Worm (Caenorhabditis elegans) whole organism, L1 larva: Measurements from ENCODE around the gene F09E5.8.
A peak's percentile ranks its signal among the peaks of the same experiment; 100 is the strongest.

ENCODE experiments used
- C16A3.4 ChIP-seq: fragments of 150-350 bp; optimal IDR thresholded peaks from 2 replicates; lab custom pipeline; 2014; ENCODE audit warnings: missing biosample characterization, missing genetic modification characterization
- C34B4.2 ChIP-seq: sonication (generic microtip); optimal IDR thresholded peaks from 2 replicates; lab custom pipeline; 2017; ENCODE audit warnings: mild to moderate bottlenecking, missing genetic modification characterization, missing compliant biosample characterization
- aha-1 ChIP-seq: fragments of 150-350 bp; optimal IDR thresholded peaks from 2 replicates; lab custom pipeline; 2014; ENCODE audit warnings: missing biosample characterization, missing genetic modification characterization
- alr-1 ChIP-seq: fragments of 200-800 bp; sonication (Bioruptor generic); optimal IDR thresholded peaks from 2 replicates; lab custom pipeline; 2018; ENCODE audit warnings: borderline replicate concordance, mild to moderate bottlenecking, missing genetic modification characterization, missing compliant biosample characterization
- ama-1 ChIP-seq: fragments of 150-350 bp; optimal IDR thresholded peaks from 2 replicates; lab custom pipeline; 2014
- blmp-1 ChIP-seq: fragments of 150-350 bp; optimal IDR thresholded peaks from 2 replicates; lab custom pipeline; 2014; ENCODE audit warnings: missing biosample characterization, missing genetic modification characterization
- ceh-63 ChIP-seq: fragments of 200-800 bp; sonication (Bioruptor generic); optimal IDR thresholded peaks from 2 replicates; lab custom pipeline; 2018; ENCODE audit warnings: mild to moderate bottlenecking, missing genetic modification characterization, missing compliant biosample characterization
- ceh-8 ChIP-seq: fragments of 200-800 bp; sonication (Bioruptor generic); optimal IDR thresholded peaks from 2 replicates; lab custom pipeline; 2018; ENCODE audit warnings: mild to moderate bottlenecking, missing genetic modification characterization, moderate library complexity, missing compliant biosample characterization
- ceh-82 ChIP-seq, 3 experiments: fragments of 150-350 bp in 1 of 3; sonication (generic microtip) in 2 of 3; optimal IDR thresholded peaks; 2 replicates each; lab custom pipeline; 2014 to 2017; ENCODE audit warnings: missing biosample characterization in 3 of 3, missing genetic modification characterization in 3 of 3
- ceh-90 ChIP-seq: sonication (generic microtip); optimal IDR thresholded peaks from 2 replicates; lab custom pipeline; 2016; ENCODE audit warnings: missing genetic modification characterization, missing compliant biosample characterization
- ces-1 ChIP-seq: fragments of 150-350 bp; optimal IDR thresholded peaks from 2 replicates; lab custom pipeline; 2014; ENCODE audit warnings: missing biosample characterization, missing genetic modification reagents, missing genetic modification characterization
- dpl-1 ChIP-seq, 3 experiments: fragments of 150-350 bp in 2 of 3; sonication (generic microtip) in 1 of 3; optimal IDR thresholded peaks; 2 replicates each; lab custom pipeline; 2014 to 2017; ENCODE audit warnings: missing biosample characterization in 3 of 3, missing genetic modification characterization in 3 of 3, missing genetic modification reagents in 3 of 3
- dsc-1 ChIP-seq: sonication (generic microtip); optimal IDR thresholded peaks from 2 replicates; lab custom pipeline; 2016; ENCODE audit warnings: mild to moderate bottlenecking, missing genetic modification characterization, missing compliant biosample characterization
- egl-13 ChIP-seq: sonication (generic microtip); optimal IDR thresholded peaks from 2 replicates; lab custom pipeline; 2016; ENCODE audit warnings: missing genotype, missing genetic modification reagents, missing genetic modification characterization, missing compliant biosample characterization
- egl-27 ChIP-seq, 2 experiments: fragments of 150-350 bp in 1 of 2; sonication (generic microtip); optimal IDR thresholded peaks; 3 replicates each; lab custom pipeline; 2017 to 2018; ENCODE audit warnings: missing biosample characterization in 2 of 2, missing genetic modification characterization in 2 of 2, missing genetic modification reagents in 2 of 2
- ets-5 ChIP-seq: fragments of 200-800 bp; sonication (Bioruptor generic); IDR thresholded peaks from 2 replicates; pipeline ENCODE4 v1.3.6; 2022; ENCODE audit warnings: missing genetic modification characterization, missing compliant biosample characterization
- fkh-4 ChIP-seq: sonication (generic microtip); optimal IDR thresholded peaks from 2 replicates; lab custom pipeline; 2016; ENCODE audit warnings: missing compliant biosample characterization, missing genetic modification characterization, borderline replicate concordance
- fkh-8 ChIP-seq: sonication (generic microtip); optimal IDR thresholded peaks from 2 replicates; lab custom pipeline; 2016; ENCODE audit warnings: mild to moderate bottlenecking, missing genetic modification characterization, missing compliant biosample characterization
- grh-1 ChIP-seq: fragments of 200-800 bp; sonication (Bioruptor generic); IDR thresholded peaks from 2 replicates; pipeline ENCODE4 v1.3.6; 2022; ENCODE audit warnings: missing genetic modification reagents, missing genetic modification characterization, missing compliant biosample characterization
- hlh-17 ChIP-seq: fragments of 200-800 bp; sonication (Bioruptor generic); optimal IDR thresholded peaks from 2 replicates; lab custom pipeline; 2018; ENCODE audit warnings: missing genetic modification characterization, mild to moderate bottlenecking, missing compliant biosample characterization, moderate library complexity, borderline replicate concordance
- isw-1 ChIP-seq: fragments of 200-800 bp; sonication (Bioruptor generic); IDR thresholded peaks from 2 replicates; pipeline ENCODE4 v1.3.6; 2022; ENCODE audit warnings: missing genetic modification characterization, missing compliant biosample characterization
- jun-1 ChIP-seq: fragments of 150-350 bp; optimal IDR thresholded peaks from 2 replicates; lab custom pipeline; 2014; ENCODE audit warnings: missing biosample characterization, missing genetic modification reagents, missing genetic modification characterization
- lin-13 ChIP-seq: fragments of 150-350 bp; optimal IDR thresholded peaks from 2 replicates; lab custom pipeline; 2014; ENCODE audit warnings: missing biosample characterization, missing genetic modification reagents, missing genetic modification characterization
- lin-14 ChIP-seq: fragments of 200-800 bp; sonication (Bioruptor generic); optimal IDR thresholded peaks from 2 replicates; lab custom pipeline; 2018; ENCODE audit warnings: mild to moderate bottlenecking, missing genetic modification characterization, moderate library complexity, missing compliant biosample characterization
- lin-15B ChIP-seq: fragments of 150-350 bp; sonication (generic microtip); optimal IDR thresholded peaks from 3 replicates; lab custom pipeline; 2014; ENCODE audit warnings: missing biosample characterization, missing genetic modification characterization
- lin-39 ChIP-seq: fragments of 150-350 bp; optimal IDR thresholded peaks from 2 replicates; lab custom pipeline; 2014; ENCODE audit warnings: missing biosample characterization, missing genetic modification reagents, missing genetic modification characterization
- lir-3 ChIP-seq: sonication (generic microtip); optimal IDR thresholded peaks from 2 replicates; lab custom pipeline; 2016; ENCODE audit warnings: mild to moderate bottlenecking, missing genetic modification characterization, moderate library complexity, missing compliant biosample characterization; ENCODE audit not compliant: poor library complexity
- lsy-2 ChIP-seq, 2 experiments: fragments of 150-350 bp; optimal IDR thresholded peaks; 2 replicates each; lab custom pipeline; 2014; ENCODE audit warnings: missing biosample characterization in 2 of 2, missing genetic modification characterization in 2 of 2
- mab-9 ChIP-seq: fragments of 200-800 bp; sonication (Bioruptor generic); IDR thresholded peaks from 2 replicates; pipeline ENCODE4 v1.3.6; 2022; ENCODE audit warnings: missing genetic modification reagents, missing genetic modification characterization, missing compliant biosample characterization
- mdl-1 ChIP-seq, 2 experiments: fragments of 150-350 bp; optimal IDR thresholded peaks; 2 replicates each; lab custom pipeline; 2014 to 2017; ENCODE audit warnings: missing biosample characterization in 2 of 2, missing genetic modification characterization in 2 of 2, inconsistent platforms in 1 of 2
- nhr-11 ChIP-seq: fragments of 150-350 bp; optimal IDR thresholded peaks from 2 replicates; lab custom pipeline; 2014; ENCODE audit warnings: missing biosample characterization, missing genetic modification characterization
- nhr-20 ChIP-seq: sonication (generic microtip); optimal IDR thresholded peaks from 2 replicates; lab custom pipeline; 2016; ENCODE audit warnings: mild to moderate bottlenecking, missing genetic modification characterization, missing compliant biosample characterization
- nhr-237 ChIP-seq: fragments of 150-350 bp; optimal IDR thresholded peaks from 2 replicates; lab custom pipeline; 2014; ENCODE audit warnings: missing biosample characterization, missing genetic modification characterization
- nhr-28 ChIP-seq: fragments of 150-350 bp; optimal IDR thresholded peaks from 2 replicates; lab custom pipeline; 2014; ENCODE audit warnings: missing biosample characterization, missing genetic modification characterization
- nhr-76 ChIP-seq: sonication (generic microtip); optimal IDR thresholded peaks from 2 replicates; lab custom pipeline; 2017; ENCODE audit warnings: missing biosample characterization, missing genetic modification characterization
- nhr-84 ChIP-seq: sonication (generic microtip); optimal IDR thresholded peaks from 2 replicates; lab custom pipeline; 2017; ENCODE audit warnings: missing biosample characterization, missing genetic modification characterization
- nhr-85 ChIP-seq: sonication (generic microtip); peaks from one replicate; lab custom pipeline; 2016; ENCODE audit warnings: missing genetic modification characterization, inconsistent platforms, missing compliant biosample characterization
- nhr-90 ChIP-seq: sonication (generic microtip); optimal IDR thresholded peaks from 2 replicates; lab custom pipeline; 2016; ENCODE audit warnings: mild to moderate bottlenecking, missing genetic modification characterization, missing compliant biosample characterization; ENCODE audit not compliant: poor library complexity
- pqm-1 ChIP-seq: sonication (generic microtip); optimal IDR thresholded peaks from 3 replicates; lab custom pipeline; 2017; ENCODE audit warnings: missing biosample characterization, missing genetic modification characterization
- snu-23 ChIP-seq: sonication (generic microtip); optimal IDR thresholded peaks from 2 replicates; lab custom pipeline; 2016; ENCODE audit warnings: missing genetic modification characterization, missing compliant biosample characterization
- sptf-1 ChIP-seq: fragments of 150-350 bp; optimal IDR thresholded peaks from 2 replicates; lab custom pipeline; 2014; ENCODE audit warnings: missing biosample characterization, missing genetic modification characterization
- swsn-7 ChIP-seq: sonication (generic microtip); optimal IDR thresholded peaks from 2 replicates; lab custom pipeline; 2016; ENCODE audit warnings: missing genetic modification characterization, missing compliant biosample characterization
- tbx-2 ChIP-seq: sonication (generic microtip); optimal IDR thresholded peaks from 2 replicates; lab custom pipeline; 2016; ENCODE audit warnings: missing genetic modification characterization, missing compliant biosample characterization
- tlp-1 ChIP-seq: fragments of 150-350 bp; optimal IDR thresholded peaks from 2 replicates; lab custom pipeline; 2014; ENCODE audit warnings: missing biosample characterization, missing genetic modification characterization
- unc-30 ChIP-seq: sonication (generic microtip); optimal IDR thresholded peaks from 2 replicates; lab custom pipeline; 2017; ENCODE audit warnings: missing biosample characterization, missing genetic modification characterization
- unc-62 ChIP-seq: fragments of 150-350 bp; optimal IDR thresholded peaks from 2 replicates; lab custom pipeline; 2014; ENCODE audit warnings: missing biosample characterization, missing genetic modification reagents, missing genetic modification characterization
- xbp-1 ChIP-seq: sonication (generic microtip); optimal IDR thresholded peaks from 2 replicates; lab custom pipeline; 2016; ENCODE audit warnings: missing genetic modification characterization, missing compliant biosample characterization
- zag-1 ChIP-seq: fragments of 150-350 bp; optimal IDR thresholded peaks from 2 replicates; lab custom pipeline; 2014; ENCODE audit warnings: missing biosample characterization, missing genetic modification characterization
- zip-4 ChIP-seq: fragments of 200-800 bp; sonication (Bioruptor generic); optimal IDR thresholded peaks from 2 replicates; lab custom pipeline; 2018; ENCODE audit warnings: mild to moderate bottlenecking, missing genetic modification characterization, moderate library complexity, missing compliant biosample characterization
- ztf-4 ChIP-seq: fragments of 150-350 bp; optimal IDR thresholded peaks from 2 replicates; lab custom pipeline; 2014; ENCODE audit warnings: missing biosample characterization, missing genetic modification characterization

The F09E5.8 gene

ce11 chrII:5324653-5325052 lies 25.8 kb upstream of the F09E5.8 start (continued):
- TF ChIP-seq ets-5 (GFP tag; lab: Robert Waterston, UW) (no peak), isw-1 (GFP tag; lab: Robert Waterston, UW) (no peak), ces-1 (no peak), hlh-17 (GFP tag; lab: Kevin White, UChicago) (no peak), unc-30 (tag; lab: Kevin White, UChicago) (no peak), lsy-2 (tag; optimal IDR thresholded peaks at IDR 0.05; lab: Kevin White, UChicago) (no peak), lin-39 (tag; lab: Kevin White, UChicago) (no peak), fkh-4 (tag; lab: Kevin White, UChicago) (no peak), ztf-4 (tag; lab: Kevin White, UChicago) (no peak), unc-62 (no peak), C34B4.2 (tag; lab: Kevin White, UChicago) (no peak), nhr-11 (no peak), lin-14 (GFP tag; lab: Kevin White, UChicago) (peak; percentile 7), jun-1 (tag; lab: Kevin White, UChicago) (no peak), zag-1 (tag; lab: Kevin White, UChicago) (no peak), nhr-20 (tag; lab: Kevin White, UChicago) (no peak), zip-4 (no peak), alr-1 (no peak), nhr-28 (no peak), nhr-85 (peak; percentile 88), lin-13 (GFP tag; lab: Kevin White, UChicago) (no peak), egl-27 (tag; optimal IDR thresholded peaks at IDR 0.05; lab: Kevin White, UChicago) (no peak), mdl-1 (tag; optimal IDR thresholded peaks at IDR 0.05; lab: Kevin White, UChicago) (no peak)

DNA sequence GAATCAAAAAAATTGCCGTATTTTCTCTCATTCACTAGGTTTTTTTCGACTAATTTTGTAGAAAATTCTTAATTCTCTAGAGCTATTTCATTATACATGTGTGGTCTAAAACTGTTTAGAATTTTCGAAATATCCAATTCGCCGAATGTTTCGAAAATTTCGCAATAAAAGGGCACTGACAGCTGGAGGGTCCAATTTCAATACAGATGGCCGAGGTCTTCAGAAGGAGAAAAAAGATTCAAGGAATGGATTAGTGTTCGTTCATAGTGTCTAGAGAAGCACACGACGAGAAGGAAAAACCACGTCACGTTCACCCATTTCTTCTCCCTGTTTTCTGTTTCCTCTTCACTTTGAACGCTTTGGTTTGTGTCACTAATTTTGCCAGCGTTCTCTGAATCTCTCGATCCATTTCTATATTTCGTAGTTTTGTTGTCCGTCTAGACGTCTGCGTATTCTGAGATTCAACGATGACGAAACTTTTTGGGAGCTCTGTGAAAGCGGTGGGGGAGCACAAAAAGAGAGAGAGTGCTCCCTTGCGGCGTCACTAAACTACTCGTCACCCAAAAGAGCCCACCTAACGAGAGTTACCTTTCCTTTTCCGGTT lies 24.3 kb upstream of the F09E5.8 start:
- TF ChIP-seq ces-1 (no peak), ets-5 (GFP tag; lab: Robert Waterston, UW) (no peak), nhr-90 (no peak), zip-4 (peak; percentile 38), dsc-1 (peak; percentile 52), dpl-1 (GFP tag; optimal IDR thresholded peaks at IDR 0.05; lab: Kevin White, UChicago) (peak; percentile 18 to 28 (median 20)), ceh-63 (GFP tag; lab: Kevin White, UChicago) (no peak), mab-9 (GFP tag; lab: Robert Waterston, UW) (no peak), grh-1 (GFP tag; lab: Robert Waterston, UW) (no peak), egl-13 (tag; lab: Kevin White, UChicago) (peak; percentile 35), lin-15B (tag; lab: Kevin White, UChicago) (no peak), ceh-82 (tag; optimal IDR thresholded peaks at IDR 0.05; lab: Kevin White, UChicago) (peak in 2 of 3 experiments; percentile 34 to 57), alr-1 (no peak), C34B4.2 (tag; lab: Kevin White, UChicago) (no peak), zag-1 (tag; lab: Kevin White, UChicago) (no peak), nhr-84 (no peak), nhr-76 (tag; lab: Kevin White, UChicago) (no peak), ceh-90 (tag; lab: Kevin White, UChicago) (no peak), swsn-7 (tag; lab: Kevin White, UChicago) (peak; percentile 56), sptf-1 (no peak), tbx-2 (peak; percentile 52), ceh-8 (GFP tag; lab: Kevin White, UChicago) (peak; percentile 50), snu-23 (GFP tag; lab: Kevin White, UChicago) (peak; percentile 54), nhr-237 (peak; percentile 18), lir-3 (tag; lab: Kevin White, UChicago) (no peak), xbp-1 (tag; lab: Kevin White, UChicago) (peak; percentile 63), pqm-1 (tag; lab: Kevin White, UChicago) (no peak), ama-1 (lab: Kevin White, UChicago) (no peak), lin-13 (GFP tag; lab: Kevin White, UChicago) (peak; percentile 17), blmp-1 (tag; lab: Kevin White, UChicago) (peak; percentile 29), fkh-8 (tag; lab: Kevin White, UChicago) (peak; percentile 92), C16A3.4 (tag; lab: Kevin White, UChicago) (peak; percentile 19), ztf-4 (tag; lab: Kevin White, UChicago) (peak; percentile 24), tlp-1 (no peak), unc-30 (tag; lab: Kevin White, UChicago) (no peak), aha-1 (no peak)
